Worm (Caenorhabditis elegans) whole organism, L1 larva: ENCODE data around the gene rbm-28.

Experiments used
- C16A3.4 ChIP-seq: fragments of 150-350 bp; optimal IDR thresholded peaks from 2 replicates; lab custom pipeline; 2014; ENCODE audit warnings: missing biosample characterization, missing genetic modification characterization
- C34B4.2 ChIP-seq: sonication (generic microtip); optimal IDR thresholded peaks from 2 replicates; lab custom pipeline; 2017; ENCODE audit warnings: mild to moderate bottlenecking, missing genetic modification characterization, missing compliant biosample characterization
- Y116A8C.19 ChIP-seq: sonication (generic microtip); optimal IDR thresholded peaks from 2 replicates; lab custom pipeline; 2016; ENCODE audit warnings: missing compliant biosample characterization, missing genetic modification characterization, borderline replicate concordance
- aha-1 ChIP-seq: fragments of 150-350 bp; optimal IDR thresholded peaks from 2 replicates; lab custom pipeline; 2014; ENCODE audit warnings: missing biosample characterization, missing genetic modification characterization
- aly-2 ChIP-seq: fragments of 150-350 bp; optimal IDR thresholded peaks from 2 replicates; lab custom pipeline; 2014; ENCODE audit warnings: missing biosample characterization, missing genetic modification characterization
- ama-1 ChIP-seq: fragments of 150-350 bp; optimal IDR thresholded peaks from 2 replicates; lab custom pipeline; 2014
- ceh-88 ChIP-seq: fragments of 200-800 bp; sonication (Bioruptor generic); IDR thresholded peaks from 2 replicates; pipeline ENCODE4 v1.3.6; 2022; ENCODE audit warnings: missing genetic modification characterization, missing compliant biosample characterization
- ces-1 ChIP-seq: fragments of 150-350 bp; optimal IDR thresholded peaks from 2 replicates; lab custom pipeline; 2014; ENCODE audit warnings: missing biosample characterization, missing genetic modification reagents, missing genetic modification characterization
- dpl-1 ChIP-seq, 3 experiments: fragments of 150-350 bp in 2 of 3; sonication (generic microtip) in 1 of 3; optimal IDR thresholded peaks; 2 replicates each; lab custom pipeline; 2014 to 2017; ENCODE audit warnings: missing biosample characterization in 3 of 3, missing genetic modification characterization in 3 of 3, missing genetic modification reagents in 3 of 3
- egl-27 ChIP-seq, 2 experiments: fragments of 150-350 bp in 1 of 2; sonication (generic microtip); optimal IDR thresholded peaks; 3 replicates each; lab custom pipeline; 2017 to 2018; ENCODE audit warnings: missing biosample characterization in 2 of 2, missing genetic modification characterization in 2 of 2, missing genetic modification reagents in 2 of 2
- ets-5 ChIP-seq: fragments of 200-800 bp; sonication (Bioruptor generic); IDR thresholded peaks from 2 replicates; pipeline ENCODE4 v1.3.6; 2022; ENCODE audit warnings: missing genetic modification characterization, missing compliant biosample characterization
- fkh-4 ChIP-seq: sonication (generic microtip); optimal IDR thresholded peaks from 2 replicates; lab custom pipeline; 2016; ENCODE audit warnings: missing compliant biosample characterization, missing genetic modification characterization, borderline replicate concordance
- fkh-8 ChIP-seq: sonication (generic microtip); optimal IDR thresholded peaks from 2 replicates; lab custom pipeline; 2016; ENCODE audit warnings: mild to moderate bottlenecking, missing genetic modification characterization, missing compliant biosample characterization
- fos-1 ChIP-seq: fragments of 150-350 bp; optimal IDR thresholded peaks from 2 replicates; lab custom pipeline; 2014; ENCODE audit warnings: missing biosample characterization, missing genetic modification characterization
- hlh-4 ChIP-seq: sonication (generic microtip); optimal IDR thresholded peaks from 2 replicates; lab custom pipeline; 2016; ENCODE audit warnings: mild to moderate bottlenecking, missing genetic modification characterization, missing compliant biosample characterization
- irx-1 ChIP-seq: sonication (generic microtip); optimal IDR thresholded peaks from 2 replicates; lab custom pipeline; 2016; ENCODE audit warnings: missing genetic modification characterization, missing compliant biosample characterization
- isw-1 ChIP-seq: fragments of 200-800 bp; sonication (Bioruptor generic); IDR thresholded peaks from 2 replicates; pipeline ENCODE4 v1.3.6; 2022; ENCODE audit warnings: missing genetic modification characterization, missing compliant biosample characterization
- jun-1 ChIP-seq: fragments of 150-350 bp; optimal IDR thresholded peaks from 2 replicates; lab custom pipeline; 2014; ENCODE audit warnings: missing biosample characterization, missing genetic modification reagents, missing genetic modification characterization
- lin-14 ChIP-seq: fragments of 200-800 bp; sonication (Bioruptor generic); optimal IDR thresholded peaks from 2 replicates; lab custom pipeline; 2018; ENCODE audit warnings: mild to moderate bottlenecking, missing genetic modification characterization, moderate library complexity, missing compliant biosample characterization
- lin-15B ChIP-seq: fragments of 150-350 bp; sonication (generic microtip); optimal IDR thresholded peaks from 3 replicates; lab custom pipeline; 2014; ENCODE audit warnings: missing biosample characterization, missing genetic modification characterization
- lin-35 ChIP-seq, 2 experiments: fragments of 150-350 bp; optimal IDR thresholded peaks; 2 replicates each; lab custom pipeline; 2014; ENCODE audit warnings: missing biosample characterization in 2 of 2, missing genetic modification characterization in 2 of 2, missing genetic modification reagents in 2 of 2
- lin-39 ChIP-seq: fragments of 150-350 bp; optimal IDR thresholded peaks from 2 replicates; lab custom pipeline; 2014; ENCODE audit warnings: missing biosample characterization, missing genetic modification reagents, missing genetic modification characterization
- lsy-2 ChIP-seq, 2 experiments: fragments of 150-350 bp; optimal IDR thresholded peaks; 2 replicates each; lab custom pipeline; 2014; ENCODE audit warnings: missing biosample characterization in 2 of 2, missing genetic modification characterization in 2 of 2
- mab-9 ChIP-seq: fragments of 200-800 bp; sonication (Bioruptor generic); IDR thresholded peaks from 2 replicates; pipeline ENCODE4 v1.3.6; 2022; ENCODE audit warnings: missing genetic modification reagents, missing genetic modification characterization, missing compliant biosample characterization
- mef-2 ChIP-seq: fragments of 150-350 bp; optimal IDR thresholded peaks from 2 replicates; lab custom pipeline; 2014; ENCODE audit warnings: missing biosample characterization, missing genetic modification characterization
- mep-1 ChIP-seq: fragments of 150-350 bp; optimal IDR thresholded peaks from 2 replicates; lab custom pipeline; 2014; ENCODE audit warnings: missing biosample characterization, missing genetic modification characterization
- nhr-11 ChIP-seq: fragments of 150-350 bp; optimal IDR thresholded peaks from 2 replicates; lab custom pipeline; 2014; ENCODE audit warnings: missing biosample characterization, missing genetic modification characterization
- nhr-12 ChIP-seq: sonication (generic microtip); optimal IDR thresholded peaks from 2 replicates; lab custom pipeline; 2017; ENCODE audit warnings: missing biosample characterization, missing genetic modification characterization
- nhr-19 ChIP-seq: fragments of 200-800 bp; sonication (Bioruptor generic); conservative IDR thresholded peaks from 2 replicates; pipeline ENCODE4 v1.3.6; 2022; ENCODE audit warnings: missing genetic modification characterization, missing compliant biosample characterization
- nhr-20 ChIP-seq: sonication (generic microtip); optimal IDR thresholded peaks from 2 replicates; lab custom pipeline; 2016; ENCODE audit warnings: mild to moderate bottlenecking, missing genetic modification characterization, missing compliant biosample characterization
- nhr-47 ChIP-seq: sonication (generic microtip); optimal IDR thresholded peaks from 2 replicates; lab custom pipeline; 2016; ENCODE audit warnings: mild to moderate bottlenecking, missing genetic modification characterization, moderate library complexity, missing compliant biosample characterization
- nhr-77 ChIP-seq: fragments of 150-350 bp; optimal IDR thresholded peaks from 2 replicates; lab custom pipeline; 2014; ENCODE audit warnings: missing biosample characterization, missing genetic modification characterization
- nhr-84 ChIP-seq: sonication (generic microtip); optimal IDR thresholded peaks from 2 replicates; lab custom pipeline; 2017; ENCODE audit warnings: missing biosample characterization, missing genetic modification characterization
- nhr-90 ChIP-seq: sonication (generic microtip); optimal IDR thresholded peaks from 2 replicates; lab custom pipeline; 2016; ENCODE audit warnings: mild to moderate bottlenecking, missing genetic modification characterization, missing compliant biosample characterization; ENCODE audit not compliant: poor library complexity
- pqm-1 ChIP-seq: sonication (generic microtip); optimal IDR thresholded peaks from 3 replicates; lab custom pipeline; 2017; ENCODE audit warnings: missing biosample characterization, missing genetic modification characterization
- skn-1 ChIP-seq: fragments of 150-350 bp; optimal IDR thresholded peaks from 2 replicates; lab custom pipeline; 2014; ENCODE audit warnings: missing biosample characterization, missing genetic modification characterization
- snpc-4 ChIP-seq: fragments of 150-350 bp; optimal IDR thresholded peaks from 2 replicates; lab custom pipeline; 2014; ENCODE audit warnings: missing biosample characterization, missing genetic modification characterization
- sox-4 ChIP-seq: sonication (generic microtip); optimal IDR thresholded peaks from 2 replicates; lab custom pipeline; 2016; ENCODE audit warnings: missing genetic modification characterization, missing compliant biosample characterization
- sup-37 ChIP-seq: fragments of 200-800 bp; sonication (Bioruptor generic); optimal IDR thresholded peaks from 2 replicates; lab custom pipeline; 2018; ENCODE audit warnings: mild to moderate bottlenecking, missing genetic modification characterization, missing compliant biosample characterization
- swsn-7 ChIP-seq: sonication (generic microtip); optimal IDR thresholded peaks from 2 replicates; lab custom pipeline; 2016; ENCODE audit warnings: missing genetic modification characterization, missing compliant biosample characterization
- tlp-1 ChIP-seq: fragments of 150-350 bp; optimal IDR thresholded peaks from 2 replicates; lab custom pipeline; 2014; ENCODE audit warnings: missing biosample characterization, missing genetic modification characterization
- unc-86 ChIP-seq: sonication (generic microtip); optimal IDR thresholded peaks from 2 replicates; lab custom pipeline; 2016; ENCODE audit warnings: missing genetic modification characterization, missing compliant biosample characterization
- xbp-1 ChIP-seq: sonication (generic microtip); optimal IDR thresholded peaks from 2 replicates; lab custom pipeline; 2016; ENCODE audit warnings: missing genetic modification characterization, missing compliant biosample characterization
- ztf-11 ChIP-seq, 2 experiments: sonication (generic microtip); optimal IDR thresholded peaks; 2 replicates each; lab custom pipeline; 2016 to 2017; ENCODE audit warnings: missing genetic modification characterization in 2 of 2, missing biosample characterization in 1 of 2, missing compliant biosample characterization in 1 of 2

rbm-28 gene

DNA sequence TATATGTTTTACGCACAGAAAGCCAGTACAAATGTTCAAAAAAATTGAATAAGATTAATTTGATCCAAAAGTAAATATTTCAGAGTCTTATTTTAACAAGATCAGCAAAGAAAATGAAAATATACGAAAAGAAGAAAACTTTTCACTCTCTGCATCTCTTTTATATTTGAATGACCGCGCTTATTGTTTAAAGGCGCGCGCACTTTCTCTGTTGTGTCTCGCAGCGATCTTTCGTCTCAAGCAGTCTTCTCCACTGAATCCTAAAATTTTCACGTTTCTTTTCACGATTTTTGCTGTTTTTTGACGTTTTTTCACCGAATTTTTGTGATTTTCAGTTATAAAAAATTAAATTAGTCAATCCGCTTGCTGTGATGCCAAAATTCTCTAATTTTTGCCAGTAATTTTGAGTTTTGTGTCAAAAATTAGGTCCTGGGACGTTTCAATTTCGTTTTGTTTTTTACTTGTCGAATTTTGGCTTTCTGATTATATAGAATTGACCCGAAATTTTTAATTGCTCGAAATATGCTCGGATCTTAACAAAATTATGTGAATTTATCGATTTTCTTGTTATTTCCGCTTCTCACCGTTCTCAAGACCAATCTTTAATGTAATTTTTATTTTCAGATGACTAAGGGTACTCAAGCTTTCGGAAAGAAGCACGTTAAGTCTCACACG, 42.0 kb upstream of the rbm-28 start, which contains the start of gene W01D2.1 (continued):
- TF ChIP-seq sup-37 (no peak), lsy-2 (tag; optimal IDR thresholded peaks at IDR 0.05; lab: Kevin White, UChicago) (peak; percentile 73 to 92), mab-9 (GFP tag; lab: Robert Waterston, UW) (no peak), mef-2 (tag; lab: Kevin White, UChicago) (no peak), nhr-19 (GFP tag; lab: Robert Waterston, UW) (peak; percentile 66), pqm-1 (tag; lab: Kevin White, UChicago) (no peak), nhr-20 (tag; lab: Kevin White, UChicago) (peak; percentile 77), C34B4.2 (no peak), egl-27 (tag; optimal IDR thresholded peaks at IDR 0.05; lab: Kevin White, UChicago) (no peak), fkh-8 (tag; lab: Kevin White, UChicago) (peak; percentile 73), isw-1 (GFP tag; lab: Robert Waterston, UW) (peak; percentile 64), hlh-4 (no peak), dpl-1 (GFP tag; optimal IDR thresholded peaks at IDR 0.05; lab: Kevin White, UChicago) (peak; percentile 92 to 94 (median 92)), ama-1 (lab: Kevin White, UChicago) (peak; percentile 24), aha-1 (tag; lab: Kevin White, UChicago) (no peak), nhr-12 (tag; lab: Kevin White, UChicago) (no peak), ztf-11 (tag; optimal IDR thresholded peaks at IDR 0.05; lab: Kevin White, UChicago) (no peak), ces-1 (GFP tag; lab: Kevin White, UChicago) (no peak), lin-15B (tag; lab: Kevin White, UChicago) (peak; percentile 61), lin-39 (tag; lab: Kevin White, UChicago) (peak; percentile 32), fkh-4 (tag; lab: Kevin White, UChicago) (no peak), ets-5 (GFP tag; lab: Robert Waterston, UW) (no peak), C16A3.4 (peak; percentile 78), swsn-7 (tag; lab: Kevin White, UChicago) (peak; percentile 61), fos-1 (tag; lab: Kevin White, UChicago) (peak; percentile 62), jun-1 (tag; lab: Kevin White, UChicago) (peak; percentile 29), skn-1 (peak; percentile 84), ceh-88 (GFP tag; lab: Robert Waterston, UW) (no peak), nhr-90 (tag; lab: Kevin White, UChicago) (peak; percentile 54), snpc-4 (tag; lab: Kevin White, UChicago) (peak; percentile 75), sox-4 (tag; lab: Kevin White, UChicago) (no peak), nhr-77 (tag; lab: Kevin White, UChicago) (peak; percentile 88), xbp-1 (tag; lab: Kevin White, UChicago) (peak; percentile 66), aly-2 (tag; lab: Kevin White, UChicago) (no peak), unc-86 (peak; percentile 17), nhr-84 (tag; lab: Kevin White, UChicago) (no peak), nhr-47 (tag; lab: Kevin White, UChicago) (peak; percentile 73), nhr-11 (tag; lab: Kevin White, UChicago) (no peak), tlp-1 (tag; lab: Kevin White, UChicago) (no peak), lin-35 (GFP tag; optimal IDR thresholded peaks at IDR 0.05; lab: Kevin White, UChicago) (peak; percentile 93 to 96), irx-1 (tag; lab: Kevin White, UChicago) (peak; percentile 26), mep-1 (tag; lab: Kevin White, UChicago) (peak; percentile 81), Y116A8C.19 (tag; lab: Kevin White, UChicago) (no peak), lin-14 (peak; percentile 63)
